Fruit fly (Drosophila melanogaster): ENCODE measurements around the gene I-t.

Gene I-t

dm6 chr3R:11749297-11750293, 45.8 kb downstream of the I-t start, which contains the start of gene CG6923:
Gene CG6923, minus strand, starts transcription at chr3R:11750029.
- TF ChIP-seq cnc (optimal IDR thresholded peaks at IDR 0.05) (no peak), tj (GFP tag; optimal IDR thresholded peaks at IDR 0.05) (peak; percentile 45), CG12768 (GFP tag; optimal IDR thresholded peaks at IDR 0.05) (peak; percentile 24), CG14711 (tag; optimal IDR thresholded peaks at IDR 0.05) (no peak), ovo (GFP tag; optimal IDR thresholded peaks at IDR 0.05) (peak; percentile 67), CG7045 (GFP tag; optimal IDR thresholded peaks at IDR 0.05) (peak; percentile 3), Crg-1 (GFP tag; optimal IDR thresholded peaks at IDR 0.05) (no peak), CG11617 (GFP tag; optimal IDR thresholded peaks at IDR 0.05) (peak; percentile 15), Mnt (GFP tag; optimal IDR thresholded peaks at IDR 0.05) (peak; percentile 38), toe (GFP tag; optimal IDR thresholded peaks at IDR 0.05) (no peak), Clk (GFP tag; optimal IDR thresholded peaks at IDR 0.05) (no peak), CG7101 (tag; optimal IDR thresholded peaks at IDR 0.05) (no peak), CG1620 (GFP tag; optimal IDR thresholded peaks at IDR 0.05) (no peak), bab1 (GFP tag; optimal IDR thresholded peaks at IDR 0.05) (no peak), kay (GFP tag; ENCODE audit: borderline replicate concordance) (peak; percentile 29), Hr96 (GFP tag; optimal IDR thresholded peaks at IDR 0.05) (no peak)

DNA sequence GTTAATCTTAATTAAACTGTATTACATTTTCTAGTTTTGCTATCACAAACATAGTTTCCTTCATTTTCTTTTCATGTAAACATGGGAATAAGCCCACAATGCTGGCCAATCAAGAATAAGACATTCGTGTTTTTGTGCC, 46.3 kb downstream of the I-t start, which contains the start of gene CG43062:
Gene CG43062, plus strand, starts transcription at position 40 of the 139 bp plus-strand sequence.
- TF ChIP-seq Crg-1 (GFP tag; optimal IDR thresholded peaks at IDR 0.05) (no peak), CG14711 (tag; optimal IDR thresholded peaks at IDR 0.05) (no peak), CG5204 (GFP tag; optimal IDR thresholded peaks at IDR 0.05) (no peak), Hr96 (GFP tag; optimal IDR thresholded peaks at IDR 0.05) (no peak), CG7045 (GFP tag; optimal IDR thresholded peaks at IDR 0.05) (no peak), CG1620 (GFP tag; optimal IDR thresholded peaks at IDR 0.05) (no peak), CG12768 (GFP tag; optimal IDR thresholded peaks at IDR 0.05) (no peak), kay (GFP tag; ENCODE audit: borderline replicate concordance) (no peak), CG33017 (tag; optimal IDR thresholded peaks at IDR 0.05) (no peak), CG11617 (GFP tag; optimal IDR thresholded peaks at IDR 0.05) (no peak), cnc (optimal IDR thresholded peaks at IDR 0.05) (no peak), CG7101 (tag; optimal IDR thresholded peaks at IDR 0.05) (no peak)

dm6 chr3R:11751756-11752155, 47.9 kb downstream of the I-t start:
- TF ChIP-seq toe (GFP tag; optimal IDR thresholded peaks at IDR 0.05), result no peak
